Fruit fly (Drosophila melanogaster): Measurements from ENCODE around the gene Kr-h2.

Kr-h2 gene

dm6 chr2L:6070656-6071231 is at the start of gene Kr-h2, which contains the start of gene CG9154:
TSS of gene Kr-h2 (plus strand) at chr2L:6070990.
TSS of gene CG9154 (minus strand) at chr2L:6070686.
- TF ChIP-seq ttk (optimal IDR thresholded peaks at IDR 0.05) (no peak), Sin3A (optimal IDR thresholded peaks at IDR 0.05) (no peak), h (optimal IDR thresholded peaks at IDR 0.05) (no peak), psq (optimal IDR thresholded peaks at IDR 0.05) (no peak), Myc (optimal IDR thresholded peaks at IDR 0.05) (no peak), insv (optimal IDR thresholded peaks at IDR 0.05) (no peak)

DNA sequence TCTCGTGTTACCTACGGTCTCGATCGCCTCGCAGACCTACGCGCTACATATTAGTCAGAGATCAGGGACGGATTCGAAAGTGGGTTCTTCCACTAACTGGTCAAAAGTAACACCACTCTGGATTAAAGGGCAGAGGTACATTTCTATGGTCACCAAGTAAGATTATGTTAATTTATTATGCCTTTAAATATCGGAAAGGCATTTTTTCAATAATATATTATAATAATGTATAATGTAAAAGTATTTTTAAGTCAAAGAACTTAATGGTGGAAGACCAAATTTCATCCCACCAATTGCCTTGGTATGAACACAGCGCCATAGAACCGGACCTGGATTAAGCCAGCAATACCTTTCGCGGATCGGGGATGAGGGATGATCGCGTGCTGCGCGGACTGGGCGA is 48.0 kb upstream of the Kr-h2 start:
- no peak for TF ChIP-seq h (optimal IDR thresholded peaks at IDR 0.05)
- TF ChIP-seq Sin3A (optimal IDR thresholded peaks at IDR 0.05): no peak
- no peak for TF ChIP-seq insv (optimal IDR thresholded peaks at IDR 0.05)
- TF ChIP-seq psq (optimal IDR thresholded peaks at IDR 0.05): no peak
- no peak for TF ChIP-seq ttk (optimal IDR thresholded peaks at IDR 0.05)
- no peak for TF ChIP-seq Myc (optimal IDR thresholded peaks at IDR 0.05)

DNA sequence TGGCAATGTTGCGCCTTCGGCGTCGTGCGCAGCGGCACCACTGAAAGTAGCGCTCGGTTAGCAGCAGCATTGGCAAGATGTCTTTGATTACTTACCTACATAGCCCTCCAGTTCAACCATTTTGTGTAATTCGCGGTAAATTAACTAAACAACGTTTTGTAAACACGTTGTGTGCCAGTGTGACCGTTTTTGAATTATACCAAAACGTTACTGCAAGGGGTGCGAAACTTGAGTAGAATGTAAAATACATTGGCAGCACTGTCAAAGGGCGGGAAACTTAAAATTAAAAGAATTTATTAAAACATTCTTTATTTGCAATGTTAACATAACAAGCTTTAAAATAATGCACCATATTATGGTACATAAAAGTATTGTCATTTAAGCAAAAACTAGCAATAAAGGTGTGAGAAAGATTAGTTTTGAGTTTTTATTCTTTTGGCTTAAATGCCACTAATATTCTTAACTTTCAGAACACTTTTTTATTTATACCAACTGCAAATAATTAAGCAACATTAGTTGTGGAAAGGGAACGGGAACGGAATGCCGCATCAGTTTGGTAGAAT is 46.4 kb upstream of the Kr-h2 start, which contains the start of gene CG9107:
Gene CG9107 (minus strand): TSS at position 195 of the 563 bp plus-strand sequence.
- TF ChIP-seq insv (optimal IDR thresholded peaks at IDR 0.05): no peak
- no peak for TF ChIP-seq psq (optimal IDR thresholded peaks at IDR 0.05)
- no peak for TF ChIP-seq Myc (optimal IDR thresholded peaks at IDR 0.05)

- TF ChIP-seq Sin3A (optimal IDR thresholded peaks at IDR 0.05) (no peak), Myc (optimal IDR thresholded peaks at IDR 0.05) (no peak), psq (optimal IDR thresholded peaks at IDR 0.05) (no peak), h (optimal IDR thresholded peaks at IDR 0.05) (no peak), ttk (optimal IDR thresholded peaks at IDR 0.05) (no peak), insv (optimal IDR thresholded peaks at IDR 0.05) (no peak)
Observed at dm6 chr2L:6028712-6029111, 42.1 kb upstream of the Kr-h2 start.

DNA sequence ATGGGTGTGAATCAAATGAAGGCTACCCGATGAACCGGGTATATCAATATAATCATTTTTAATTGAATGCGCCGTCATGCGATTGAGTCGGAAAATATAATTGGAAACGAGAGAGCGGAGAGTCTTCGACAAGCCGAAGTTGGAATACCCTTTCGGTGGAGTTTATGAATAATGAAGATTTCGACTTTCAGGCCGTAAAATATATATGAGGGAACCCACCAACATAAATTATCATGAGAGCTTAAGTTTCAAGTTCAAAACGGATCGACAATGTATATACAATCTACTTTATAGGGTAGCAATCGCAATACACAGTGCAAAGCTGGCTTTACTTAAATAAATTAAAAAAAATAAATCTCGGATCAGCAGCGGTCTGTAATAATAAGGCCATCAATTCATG is 39.0 kb upstream of the Kr-h2 start:
- no peak for TF ChIP-seq Sin3A (optimal IDR thresholded peaks at IDR 0.05)
- no peak for TF ChIP-seq psq (optimal IDR thresholded peaks at IDR 0.05)
- no peak for TF ChIP-seq h (optimal IDR thresholded peaks at IDR 0.05)
- no peak for TF ChIP-seq Myc (optimal IDR thresholded peaks at IDR 0.05)
- no peak for TF ChIP-seq ttk (optimal IDR thresholded peaks at IDR 0.05)
- no peak for TF ChIP-seq insv (optimal IDR thresholded peaks at IDR 0.05)

DNA sequence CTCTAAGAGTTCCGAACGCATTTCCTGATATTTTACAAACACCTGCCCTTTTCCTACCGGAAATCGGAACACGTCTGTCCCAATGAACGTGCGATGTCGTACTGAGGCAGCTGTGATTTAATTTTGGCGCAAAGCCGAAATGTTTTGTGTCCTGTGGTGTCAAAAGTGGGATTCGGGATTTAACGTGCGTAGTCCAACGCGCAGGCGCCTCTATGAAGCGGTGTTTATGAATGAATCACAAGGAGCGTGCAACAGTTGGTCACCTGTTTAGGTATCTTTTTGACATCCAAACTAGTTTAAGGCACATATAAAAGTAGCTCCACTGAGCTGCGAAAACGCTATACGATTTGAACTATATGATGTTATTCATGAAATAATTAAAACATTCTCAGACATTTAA is 36.4 kb upstream of the Kr-h2 start, which contains the start of gene CG9109:
Gene CG9109 (minus strand): TSS at position 80 of the 400 bp plus-strand sequence.
- TF ChIP-seq h (optimal IDR thresholded peaks at IDR 0.05) (no peak), Myc (optimal IDR thresholded peaks at IDR 0.05) (no peak), psq (optimal IDR thresholded peaks at IDR 0.05) (no peak), Sin3A (optimal IDR thresholded peaks at IDR 0.05) (no peak), ttk (optimal IDR thresholded peaks at IDR 0.05) (no peak), insv (optimal IDR thresholded peaks at IDR 0.05) (no peak)

dm6 chr2L:6035155-6035554 is 35.6 kb upstream of the Kr-h2 start:
- TF ChIP-seq ttk (optimal IDR thresholded peaks at IDR 0.05) (no peak), Myc (optimal IDR thresholded peaks at IDR 0.05) (no peak), Sin3A (optimal IDR thresholded peaks at IDR 0.05) (no peak), h (optimal IDR thresholded peaks at IDR 0.05) (no peak), psq (optimal IDR thresholded peaks at IDR 0.05) (no peak), insv (optimal IDR thresholded peaks at IDR 0.05) (no peak)

- TF ChIP-seq Sin3A (optimal IDR thresholded peaks at IDR 0.05): no peak
- TF ChIP-seq ttk (optimal IDR thresholded peaks at IDR 0.05): no peak
- no peak for TF ChIP-seq h (optimal IDR thresholded peaks at IDR 0.05)
- no peak for TF ChIP-seq psq (optimal IDR thresholded peaks at IDR 0.05)
- no peak for TF ChIP-seq insv (optimal IDR thresholded peaks at IDR 0.05)
- no peak for TF ChIP-seq Myc (optimal IDR thresholded peaks at IDR 0.05)
Observed at dm6 chr2L:6036710-6037109, 34.1 kb upstream of the Kr-h2 start, which contains the start of gene mtm. TSS of gene mtm (minus strand) at chr2L:6037015.

- TF ChIP-seq Myc (optimal IDR thresholded peaks at IDR 0.05): no peak
Observed at dm6 chr2L:6037830-6038229, 33.0 kb upstream of the Kr-h2 start, which contains the start of the genes CG9117 and CG31643. TSS of gene CG9117 (minus strand) at chr2L:6037902. TSS of gene CG31643 (plus strand) at chr2L:6038117.

DNA sequence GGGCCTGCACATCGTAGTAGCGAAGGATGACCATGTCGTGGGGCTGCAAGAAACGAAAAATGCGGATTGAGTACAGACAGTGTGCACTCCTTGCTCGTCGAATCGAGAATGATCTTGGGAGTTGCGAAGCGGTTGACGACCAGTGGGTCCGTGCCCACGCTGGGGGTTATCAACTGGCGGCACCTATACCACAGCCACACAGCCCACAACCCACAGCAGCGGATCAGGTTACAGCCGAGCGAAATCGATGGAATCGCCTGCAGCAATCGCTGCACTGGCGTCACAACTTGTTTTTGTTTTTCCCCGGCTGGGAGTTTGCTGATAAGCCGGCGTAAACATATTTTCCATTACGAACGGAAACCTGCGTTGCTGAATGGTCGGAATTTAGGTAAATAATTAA is 25.3 kb upstream of the Kr-h2 start:
- TF ChIP-seq Sin3A (optimal IDR thresholded peaks at IDR 0.05) (no peak), insv (optimal IDR thresholded peaks at IDR 0.05) (no peak), ttk (optimal IDR thresholded peaks at IDR 0.05) (no peak), Myc (optimal IDR thresholded peaks at IDR 0.05) (no peak), h (optimal IDR thresholded peaks at IDR 0.05) (no peak), psq (optimal IDR thresholded peaks at IDR 0.05) (no peak)

- TF ChIP-seq h (optimal IDR thresholded peaks at IDR 0.05): no peak
- TF ChIP-seq ttk (optimal IDR thresholded peaks at IDR 0.05): no peak
- no peak for TF ChIP-seq psq (optimal IDR thresholded peaks at IDR 0.05)
- TF ChIP-seq insv (optimal IDR thresholded peaks at IDR 0.05): no peak
- no peak for TF ChIP-seq Myc (optimal IDR thresholded peaks at IDR 0.05)
- TF ChIP-seq Sin3A (optimal IDR thresholded peaks at IDR 0.05): no peak
Observed at dm6 chr2L:6045972-6046718, 24.6 kb upstream of the Kr-h2 start, which contains the start of gene Pfas. TSS of gene Pfas (minus strand) at chr2L:6046050.

DNA sequence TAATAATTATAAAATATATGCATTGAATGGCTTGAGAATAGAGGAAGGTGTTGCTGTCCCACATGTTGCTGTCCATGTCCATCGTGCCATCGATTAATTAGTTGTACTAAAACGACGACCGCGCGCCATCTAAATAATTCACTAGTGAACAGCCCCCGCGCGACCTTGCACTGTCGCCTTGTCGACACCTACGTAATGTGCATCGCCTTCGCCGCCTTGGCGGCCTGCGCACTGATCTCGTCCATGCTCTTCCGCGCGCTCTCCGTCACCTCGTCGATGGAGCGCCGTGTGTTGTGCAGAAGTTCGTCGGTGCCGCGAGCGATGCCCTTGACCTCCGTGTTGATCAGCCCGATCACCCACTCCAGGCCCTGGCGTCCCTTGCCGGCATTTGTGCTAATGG is 23.9 kb upstream of the Kr-h2 start:
- no peak for TF ChIP-seq insv (optimal IDR thresholded peaks at IDR 0.05)
- TF ChIP-seq Myc (optimal IDR thresholded peaks at IDR 0.05): no peak
- TF ChIP-seq h (optimal IDR thresholded peaks at IDR 0.05): no peak
- TF ChIP-seq psq (optimal IDR thresholded peaks at IDR 0.05): no peak
- no peak for TF ChIP-seq Sin3A (optimal IDR thresholded peaks at IDR 0.05)
- no peak for TF ChIP-seq ttk (optimal IDR thresholded peaks at IDR 0.05)

Data from Kc167 (cell line).